Worm (Caenorhabditis elegans) whole organism, mixed stage, embryonic: Measurements from ENCODE around the gene F54F7.3.

Source experiments
- ces-1 ChIP-seq: fragments of 150-350 bp; optimal IDR thresholded peaks from 2 replicates; lab custom pipeline; 2014; ENCODE audit warnings: missing biosample characterization, missing genetic modification reagents, missing genetic modification characterization
- cnd-1 ChIP-seq: fragments of 200-800 bp; sonication (Bioruptor generic); optimal IDR thresholded peaks from 2 replicates; lab custom pipeline; 2018; ENCODE audit warnings: mild to moderate bottlenecking, missing genetic modification characterization, missing compliant biosample characterization
- lin-13 ChIP-seq: fragments of 150-350 bp; optimal IDR thresholded peaks from 2 replicates; lab custom pipeline; 2014; ENCODE audit warnings: missing biosample characterization, missing genetic modification characterization
- lin-32 ChIP-seq: fragments of 200-800 bp; sonication (Bioruptor generic); optimal IDR thresholded peaks from 2 replicates; lab custom pipeline; 2018; ENCODE audit warnings: mild to moderate bottlenecking, missing genetic modification characterization, missing compliant biosample characterization
- lsy-2 ChIP-seq: fragments of 150-350 bp; optimal IDR thresholded peaks from 2 replicates; lab custom pipeline; 2014; ENCODE audit warnings: missing biosample characterization, missing genetic modification characterization
- mab-5 ChIP-seq: fragments of 150-350 bp; optimal IDR thresholded peaks from 2 replicates; lab custom pipeline; 2014; ENCODE audit warnings: missing biosample characterization, missing genetic modification characterization
- mep-1 ChIP-seq: fragments of 150-350 bp; optimal IDR thresholded peaks from 2 replicates; lab custom pipeline; 2017; ENCODE audit warnings: missing biosample characterization, missing genetic modification reagents, missing genetic modification characterization, inconsistent platforms
- pha-4 ChIP-seq: fragments of 150-350 bp; optimal IDR thresholded peaks from 2 replicates; lab custom pipeline; 2018; ENCODE audit warnings: missing biosample characterization, missing genetic modification reagents, missing genetic modification characterization
- snpc-4 ChIP-seq: fragments of 150-350 bp; optimal IDR thresholded peaks from 2 replicates; lab custom pipeline; 2014; ENCODE audit warnings: missing biosample characterization, missing genetic modification characterization
- sptf-1 ChIP-seq: sonication (generic microtip); optimal IDR thresholded peaks from 2 replicates; lab custom pipeline; 2017; ENCODE audit warnings: mild to moderate bottlenecking, missing genetic modification characterization, moderate library complexity, missing compliant biosample characterization
- unc-39 ChIP-seq: fragments of 150-350 bp; optimal IDR thresholded peaks from 2 replicates; lab custom pipeline; 2014; ENCODE audit warnings: missing biosample characterization, missing genetic modification characterization

ce11 chrX:11818711-11819110 lies 31.3 kb downstream of the F54F7.3 start:
- TF ChIP-seq mab-5 (tag; lab: Kevin White, UChicago) (no peak), snpc-4 (no peak), mep-1 (tag; lab: Kevin White, UChicago) (no peak), lin-32 (GFP tag; lab: Kevin White, UChicago) (no peak), ces-1 (GFP tag; lab: Kevin White, UChicago) (no peak), lsy-2 (tag; lab: Kevin White, UChicago) (no peak), cnd-1 (tag; lab: Kevin White, UChicago) (no peak), pha-4 (tag; lab: Kevin White, UChicago) (no peak), sptf-1 (no peak), lin-13 (tag; lab: Kevin White, UChicago) (no peak), unc-39 (tag; lab: Kevin White, UChicago) (no peak)
